Fruit fly (Drosophila melanogaster) whole organism, wandering third instar larva: ENCODE data around the gene CG4382.

Source experiments
- Dfd ChIP-seq: fragments of >200 bp; optimal IDR thresholded peaks from 2 replicates; lab custom pipeline; 2017; ENCODE audit warnings: missing biosample characterization, missing genetic modification characterization
- Dif ChIP-seq: fragments of 200-275, 200-300 bp; sonication (Bioruptor generic); optimal IDR thresholded peaks from 2 replicates; lab custom pipeline; 2018; ENCODE audit warnings: missing biosample characterization, missing genetic modification characterization; ENCODE audit not compliant: partially characterized antibody
- Hr83 ChIP-seq: fragments of 200-300 bp; sonication (Bioruptor generic); optimal IDR thresholded peaks from 2 replicates; lab custom pipeline; 2016; ENCODE audit warnings: missing biosample characterization, mild to moderate bottlenecking, missing genetic modification characterization, moderate library complexity; ENCODE audit not compliant: poor library complexity, severe bottlenecking
- OdsH ChIP-seq: fragments of 200-800 bp; sonication (Bioruptor generic); optimal IDR thresholded peaks from 2 replicates; lab custom pipeline; 2016; ENCODE audit warnings: missing biosample characterization, mild to moderate bottlenecking, missing genetic modification characterization
- Sp1 ChIP-seq: fragments of 200-800 bp; sonication (Bioruptor generic); optimal IDR thresholded peaks from 3 replicates; lab custom pipeline; 2019; ENCODE audit warnings: missing biosample characterization, mild to moderate bottlenecking, missing genetic modification characterization, moderate library complexity
- brk ChIP-seq: fragments of 200-800 bp; sonication (Bioruptor generic); optimal IDR thresholded peaks from 2 replicates; lab custom pipeline; 2016; ENCODE audit warnings: missing biosample characterization, mild to moderate bottlenecking, missing genetic modification characterization
- h ChIP-seq: fragments of 200-800 bp; sonication (Bioruptor generic); optimal IDR thresholded peaks from 3 replicates; lab custom pipeline; 2016; ENCODE audit warnings: missing biosample characterization, mild to moderate bottlenecking, missing genetic modification characterization
- rgr ChIP-seq: fragments of 200-800 bp; sonication (Bioruptor generic); optimal IDR thresholded peaks from 3 replicates; lab custom pipeline; 2016; ENCODE audit warnings: missing biosample characterization, mild to moderate bottlenecking, missing genetic modification characterization
- sv ChIP-seq: fragments of 200-800 bp; sonication (Bioruptor generic); optimal IDR thresholded peaks from 3 replicates; lab custom pipeline; 2016; ENCODE audit warnings: missing biosample characterization, missing genetic modification characterization
- usp ChIP-seq: fragments of >200 bp; optimal IDR thresholded peaks from 2 replicates; lab custom pipeline; 2017; ENCODE audit warnings: missing biosample characterization, missing genetic modification characterization

- TF ChIP-seq h (GFP tag; lab: Kevin White, UChicago) (no peak), sv (GFP tag; lab: Kevin White, UChicago) (no peak), OdsH (GFP tag; lab: Kevin White, UChicago) (no peak), usp (GFP tag; lab: Kevin White, UChicago) (no peak), Dif (GFP tag; lab: Kevin White, UChicago) (no peak), Sp1 (GFP tag; lab: Kevin White, UChicago) (no peak), Dfd (GFP tag; lab: Kevin White, UChicago) (no peak), Hr83 (no peak), brk (GFP tag; lab: Kevin White, UChicago) (no peak), rgr (GFP tag; lab: Kevin White, UChicago) (no peak)
Measured at dm6 chr2L:9570673-9571193, 29.9 kb downstream of the CG4382 start.
